Worm (Caenorhabditis elegans): ENCODE measurements around the gene T05A8.3.

ce11 chrII:2695079-2695478 lies 22.2 kb downstream of the T05A8.3 start:
- TF ChIP-seq ceh-9 (tag; optimal IDR thresholded peaks at IDR 0.05) = no peak
- TF ChIP-seq pha-4 (tag; optimal IDR thresholded peaks at IDR 0.05) = no peak

Measured in whole organism, L3 larva.